Worm (Caenorhabditis elegans) whole organism, young adult: ENCODE data around the gene F53B2.5.

Source experiments
- aptf-3 ChIP-seq: fragments of 200-800 bp; sonication (Bioruptor generic); IDR thresholded peaks from 2 replicates; pipeline ENCODE4 v1.3.6; 2022; ENCODE audit warnings: missing genetic modification characterization, missing compliant biosample characterization
- athp-1 ChIP-seq: sonication (generic microtip); optimal IDR thresholded peaks from 2 replicates; lab custom pipeline; 2017; ENCODE audit warnings: mild to moderate bottlenecking, missing genetic modification characterization, missing compliant biosample characterization
- ceh-79 ChIP-seq: sonication (generic microtip); optimal IDR thresholded peaks from 2 replicates; lab custom pipeline; 2017; ENCODE audit warnings: mild to moderate bottlenecking, missing genetic modification characterization, missing compliant biosample characterization
- dpff-1 ChIP-seq: sonication (generic microtip); optimal IDR thresholded peaks from 2 replicates; lab custom pipeline; 2017; ENCODE audit warnings: mild to moderate bottlenecking, missing genetic modification characterization, missing compliant biosample characterization
- efl-1 ChIP-seq: fragments of 150-350 bp; optimal IDR thresholded peaks from 2 replicates; lab custom pipeline; 2014; ENCODE audit warnings: missing biosample characterization, missing genetic modification reagents, missing genetic modification characterization
- hmg-1.2 ChIP-seq: fragments of 200-800 bp; sonication (Bioruptor generic); IDR thresholded peaks from 2 replicates; pipeline ENCODE4 v1.3.6; 2022; ENCODE audit warnings: missing genetic modification reagents, missing genetic modification characterization, missing compliant biosample characterization
- let-607 ChIP-seq, 2 experiments: fragments of 200-800 bp in 1 of 2; sonication (Bioruptor generic) in 1 of 2; sonication (generic microtip) in 1 of 2; optimal IDR thresholded peaks; 2 replicates each; lab custom pipeline; 2016 to 2018; ENCODE audit warnings: mild to moderate bottlenecking in 2 of 2, missing compliant biosample characterization in 2 of 2, missing genetic modification characterization in 2 of 2, moderate library complexity in 2 of 2, missing genotype in 1 of 2
- tbx-9 ChIP-seq: sonication (generic microtip); optimal IDR thresholded peaks from 2 replicates; lab custom pipeline; 2016; ENCODE audit warnings: borderline replicate concordance, missing genetic modification characterization, inconsistent platforms, missing compliant biosample characterization

- no peak for TF ChIP-seq tbx-9 (tag; lab: Kevin White, UChicago)
- TF ChIP-seq let-607 (tag; optimal IDR thresholded peaks at IDR 0.05; lab: Kevin White, UChicago), result no peak
- TF ChIP-seq athp-1, result no peak
- no peak for TF ChIP-seq dpff-1 (tag; lab: Kevin White, UChicago)
- TF ChIP-seq aptf-3, result no peak
- no peak for TF ChIP-seq hmg-1.2
- TF ChIP-seq efl-1 (GFP tag; lab: Kevin White, UChicago), result no peak
- TF ChIP-seq ceh-79 (tag; lab: Kevin White, UChicago), result no peak
Observed at ce11 chrIV:12537694-12538093, 6.7 kb upstream of the F53B2.5 start.
